Worm (Caenorhabditis elegans) whole organism, L4 larva: ENCODE data around the gene sec-16A.2.

Experiments
- F26F4.8 ChIP-seq: fragments of 200-800 bp; sonication (Bioruptor generic); conservative IDR thresholded peaks from 2 replicates; pipeline ENCODE4 v1.3.6; 2022; ENCODE audit warnings: missing genetic modification characterization, missing compliant biosample characterization
- F37D6.2 ChIP-seq: sonication (generic microtip); optimal IDR thresholded peaks from 2 replicates; lab custom pipeline; 2016; ENCODE audit warnings: mild to moderate bottlenecking, missing genetic modification characterization, missing compliant biosample characterization
- T20F7.1 ChIP-seq: fragments of 200-800 bp; sonication (Bioruptor generic); optimal IDR thresholded peaks from 2 replicates; lab custom pipeline; 2018; ENCODE audit warnings: mild to moderate bottlenecking, missing genetic modification characterization, missing compliant biosample characterization
- aha-1 ChIP-seq: fragments of 150-350 bp; peaks from one replicate; lab custom pipeline; 2014; ENCODE audit warnings: missing biosample characterization, missing genetic modification characterization
- aly-2 ChIP-seq: sonication (generic microtip); optimal IDR thresholded peaks from 2 replicates; lab custom pipeline; 2018; ENCODE audit warnings: missing biosample characterization, missing genetic modification characterization
- ceh-32 ChIP-seq: sonication (generic microtip); optimal IDR thresholded peaks from 2 replicates; lab custom pipeline; 2016; ENCODE audit warnings: mild to moderate bottlenecking, missing genetic modification characterization, missing compliant biosample characterization; ENCODE audit not compliant: poor library complexity
- ceh-44 ChIP-seq: fragments of 200-800 bp; sonication (Bioruptor generic); IDR thresholded peaks from 2 replicates; pipeline ENCODE4 v1.3.6; 2022; ENCODE audit warnings: missing genetic modification reagents, missing genetic modification characterization, missing compliant biosample characterization
- ceh-62 ChIP-seq: sonication (generic microtip); optimal IDR thresholded peaks from 2 replicates; lab custom pipeline; 2017; ENCODE audit warnings: missing biosample characterization, missing genetic modification characterization
- ces-1 ChIP-seq: fragments of 150-350 bp; sonication (generic microtip); optimal IDR thresholded peaks from 4 replicates; lab custom pipeline; 2014; ENCODE audit warnings: missing biosample characterization, missing genetic modification reagents, missing genetic modification characterization
- daf-16 ChIP-seq, 3 experiments: sonication (generic microtip); optimal IDR thresholded peaks; 2 replicates each; lab custom pipeline; 2016 to 2017; ENCODE audit warnings: missing genetic modification characterization in 3 of 3, missing genetic modification reagents in 3 of 3, mild to moderate bottlenecking in 2 of 3, missing compliant biosample characterization in 2 of 3, missing biosample characterization in 1 of 3, moderate library complexity in 1 of 3
- daf-8 ChIP-seq: fragments of 200-800 bp; sonication (Bioruptor generic); IDR thresholded peaks from 2 replicates; pipeline ENCODE4 v1.3.6; 2022; ENCODE audit warnings: missing genetic modification characterization, missing compliant biosample characterization
- dmd-8 ChIP-seq: fragments of 200-800 bp; sonication (Bioruptor generic); IDR thresholded peaks from 2 replicates; pipeline ENCODE4 v1.3.6; 2022; ENCODE audit warnings: missing genetic modification characterization, missing compliant biosample characterization
- dpl-1 ChIP-seq: fragments of 150-350 bp; optimal IDR thresholded peaks from 2 replicates; lab custom pipeline; 2014; ENCODE audit warnings: missing biosample characterization, missing genetic modification reagents, missing genetic modification characterization
- duxl-1 ChIP-seq: sonication (generic microtip); optimal IDR thresholded peaks from 2 replicates; lab custom pipeline; 2016; ENCODE audit warnings: mild to moderate bottlenecking, missing genetic modification characterization, moderate library complexity, missing compliant biosample characterization; ENCODE audit not compliant: poor library complexity
- dve-1 ChIP-seq: sonication (generic microtip); optimal IDR thresholded peaks from 2 replicates; lab custom pipeline; 2017; ENCODE audit warnings: antibody characterized with exemption, mild to moderate bottlenecking, missing genetic modification characterization, missing compliant biosample characterization; ENCODE audit not compliant: insufficient read depth
- fkh-10 ChIP-seq: fragments of 150-350 bp; optimal IDR thresholded peaks from 2 replicates; lab custom pipeline; 2014; ENCODE audit warnings: missing biosample characterization, missing genetic modification reagents, missing genetic modification characterization
- fos-1 ChIP-seq: fragments of 150-350 bp; optimal IDR thresholded peaks from 2 replicates; lab custom pipeline; 2014; ENCODE audit warnings: missing biosample characterization, missing genetic modification characterization
- hlh-11 ChIP-seq: fragments of 200-800 bp; sonication (Bioruptor generic); optimal IDR thresholded peaks from 2 replicates; lab custom pipeline; 2018; ENCODE audit warnings: mild to moderate bottlenecking, missing genetic modification characterization, missing compliant biosample characterization
- hlh-30 ChIP-seq: sonication (generic microtip); optimal IDR thresholded peaks from 2 replicates; lab custom pipeline; 2017; ENCODE audit warnings: antibody characterized with exemption, mild to moderate bottlenecking, missing genetic modification characterization, missing compliant biosample characterization; ENCODE audit not compliant: insufficient read depth
- hmg-1.1 ChIP-seq: fragments of 200-800 bp; sonication (Bioruptor generic); IDR thresholded peaks from 2 replicates; pipeline ENCODE4 v1.3.6; 2022; ENCODE audit warnings: missing genetic modification reagents, missing genetic modification characterization, missing compliant biosample characterization
- lim-7 ChIP-seq: fragments of 200-800 bp; sonication (Bioruptor generic); IDR thresholded peaks from 2 replicates; pipeline ENCODE4 v1.3.6; 2022; ENCODE audit warnings: missing genetic modification characterization, missing compliant biosample characterization
- lin-1 ChIP-seq: fragments of 200-800 bp; sonication (Bioruptor generic); IDR thresholded peaks from 2 replicates; pipeline ENCODE4 v1.3.6; 2022; ENCODE audit warnings: missing genetic modification reagents, missing genetic modification characterization, missing compliant biosample characterization
- lin-13 ChIP-seq: fragments of 150-350 bp; optimal IDR thresholded peaks from 2 replicates; lab custom pipeline; 2014; ENCODE audit warnings: missing biosample characterization, missing genetic modification reagents, missing genetic modification characterization
- lin-29 ChIP-seq: fragments of 200-800 bp; sonication (Bioruptor generic); IDR thresholded peaks from 2 replicates; pipeline ENCODE4 v1.3.6; 2022; ENCODE audit warnings: missing genetic modification reagents, missing genetic modification characterization, missing compliant biosample characterization
- lin-38 ChIP-seq: fragments of 200-800 bp; sonication (Bioruptor generic); IDR thresholded peaks from 2 replicates; pipeline ENCODE4 v1.3.6; 2022; ENCODE audit warnings: missing genetic modification reagents, missing genetic modification characterization, missing compliant biosample characterization
- lin-39 ChIP-seq: fragments of 150-350 bp; optimal IDR thresholded peaks from 2 replicates; lab custom pipeline; 2014; ENCODE audit warnings: missing biosample characterization, missing genetic modification reagents, missing genetic modification characterization
- lsy-2 ChIP-seq, 2 experiments: fragments of 150-350 bp in 1 of 2; sonication (generic microtip) in 1 of 2; optimal IDR thresholded peaks; 2 replicates each; lab custom pipeline; 2014 to 2017; ENCODE audit warnings: missing biosample characterization in 2 of 2, missing genetic modification characterization in 2 of 2
- madf-5 ChIP-seq, 2 experiments: fragments of 200-800 bp; sonication (Bioruptor generic); IDR thresholded peaks; 2 replicates each; pipeline ENCODE4 v1.3.6; 2022; ENCODE audit warnings: missing compliant biosample characterization in 2 of 2, missing genetic modification characterization in 2 of 2
- madf-9 ChIP-seq: fragments of 200-800 bp; sonication (Bioruptor generic); conservative IDR thresholded peaks from 2 replicates; pipeline ENCODE4 v1.3.6; 2022; ENCODE audit warnings: missing genetic modification reagents, missing genetic modification characterization, missing compliant biosample characterization
- mes-2 ChIP-seq: sonication (generic microtip); optimal IDR thresholded peaks from 2 replicates; lab custom pipeline; 2016; ENCODE audit warnings: missing genotype, mild to moderate bottlenecking, missing genetic modification characterization, missing compliant biosample characterization; ENCODE audit not compliant: poor library complexity, severe bottlenecking
- mxl-3 ChIP-seq: fragments of 200-800 bp; sonication (Bioruptor generic); optimal IDR thresholded peaks from 2 replicates; lab custom pipeline; 2018; ENCODE audit warnings: mild to moderate bottlenecking, missing genetic modification characterization, missing compliant biosample characterization
- nhr-102 ChIP-seq: sonication (generic microtip); optimal IDR thresholded peaks from 2 replicates; lab custom pipeline; 2016; ENCODE audit warnings: mild to moderate bottlenecking, missing genetic modification characterization, moderate library complexity, missing compliant biosample characterization
- nhr-111 ChIP-seq: fragments of 200-800 bp; sonication (Bioruptor generic); optimal IDR thresholded peaks from 2 replicates; lab custom pipeline; 2018; ENCODE audit warnings: mild to moderate bottlenecking, missing genetic modification characterization, missing compliant biosample characterization
- nhr-28 ChIP-seq: fragments of 150-350 bp; optimal IDR thresholded peaks from 2 replicates; lab custom pipeline; 2014; ENCODE audit warnings: missing biosample characterization, missing genetic modification characterization
- nhr-41 ChIP-seq: fragments of 200-800 bp; sonication (Bioruptor generic); IDR thresholded peaks from 2 replicates; pipeline ENCODE4 v1.3.6; 2022; ENCODE audit warnings: missing genetic modification reagents, missing genetic modification characterization, missing compliant biosample characterization
- nhr-42 ChIP-seq: fragments of 200-800 bp; sonication (Bioruptor generic); IDR thresholded peaks from 2 replicates; pipeline ENCODE4 v1.3.6; 2022; ENCODE audit warnings: missing genetic modification characterization, missing compliant biosample characterization
- nhr-48 ChIP-seq: sonication (generic microtip); optimal IDR thresholded peaks from 2 replicates; lab custom pipeline; 2016; ENCODE audit warnings: mild to moderate bottlenecking, missing genetic modification characterization, missing compliant biosample characterization
- nhr-6 ChIP-seq: fragments of 150-350 bp; optimal IDR thresholded peaks from 2 replicates; lab custom pipeline; 2014; ENCODE audit warnings: missing biosample characterization, missing genetic modification characterization
- nhr-76 ChIP-seq: fragments of 150-350 bp; optimal IDR thresholded peaks from 2 replicates; lab custom pipeline; 2014; ENCODE audit warnings: missing biosample characterization, missing genetic modification characterization
- pha-4 ChIP-seq, 2 experiments: fragments of 150-350 bp in 1 of 2; fragments of 200-800 bp in 1 of 2; sonication (Bioruptor generic) in 1 of 2; IDR thresholded peaks in 1 of 2; optimal IDR thresholded peaks in 1 of 2; 2 replicates each; pipeline versions ENCODE4 v1.3.6 to Lab custom; 2014 to 2022; ENCODE audit warnings: missing genetic modification characterization in 2 of 2, missing genetic modification reagents in 2 of 2, missing biosample characterization in 1 of 2, missing compliant biosample characterization in 1 of 2
- sdz-12 ChIP-seq: fragments of 200-800 bp; sonication (Bioruptor generic); optimal IDR thresholded peaks from 2 replicates; lab custom pipeline; 2018; ENCODE audit warnings: mild to moderate bottlenecking, missing genetic modification characterization, missing compliant biosample characterization
- skn-1 ChIP-seq: fragments of 150-350 bp; optimal IDR thresholded peaks from 2 replicates; lab custom pipeline; 2014; ENCODE audit warnings: missing biosample characterization, missing genetic modification characterization
- snpc-4 ChIP-seq: fragments of 150-350 bp; optimal IDR thresholded peaks from 2 replicates; lab custom pipeline; 2014; ENCODE audit warnings: missing biosample characterization, missing genetic modification characterization
- spr-3 ChIP-seq: fragments of 200-800 bp; sonication (Bioruptor generic); optimal IDR thresholded peaks from 2 replicates; lab custom pipeline; 2018; ENCODE audit warnings: mild to moderate bottlenecking, missing genetic modification characterization, missing compliant biosample characterization
- unc-62 ChIP-seq, 3 experiments: fragments of 150-350 bp in 1 of 3; sonication (generic microtip); optimal IDR thresholded peaks in 2 of 3; peaks in 1 of 3; 1 replicate in 1 of 3; 2 replicates in 2 of 3; lab custom pipeline; 2014 to 2017; ENCODE audit warnings: missing biosample characterization in 3 of 3, missing genetic modification characterization in 3 of 3, missing genetic modification reagents in 3 of 3, missing genotype in 1 of 3
- zag-1 ChIP-seq: fragments of 150-350 bp; optimal IDR thresholded peaks from 2 replicates; lab custom pipeline; 2014; ENCODE audit warnings: missing biosample characterization, missing genetic modification characterization
- zfp-3 ChIP-seq: fragments of 200-800 bp; sonication (Bioruptor generic); conservative IDR thresholded peaks from 2 replicates; pipeline ENCODE4 v1.3.6; 2022; ENCODE audit warnings: missing genetic modification reagents, missing genetic modification characterization, missing compliant biosample characterization
- ztf-7 ChIP-seq: fragments of 150-350 bp; optimal IDR thresholded peaks from 2 replicates; lab custom pipeline; 2014; ENCODE audit warnings: missing biosample characterization, missing genetic modification characterization

The sec-16A.2 gene

ce11 chrX:8247088-8247487 is 40.0 kb upstream of the sec-16A.2 start:
- TF ChIP-seq lin-38 (GFP tag; lab: Robert Waterston, UW) (no peak), nhr-28 (tag; lab: Kevin White, UChicago) (peak; percentile 53), unc-62 (GFP tag; optimal IDR thresholded peaks at IDR 0.05 in 1 of 2; lab: Kevin White, UChicago) (peak in 1 of 2 experiments; percentile 70), unc-62 (tag; optimal IDR thresholded peaks at IDR 0.05; lab: Kevin White, UChicago) (no peak), nhr-102 (tag; lab: Kevin White, UChicago) (no peak), aha-1 (tag; lab: Kevin White, UChicago) (peak; percentile 67), ces-1 (no peak), hmg-1.1 (GFP tag; lab: Robert Waterston, UW) (no peak)

- no peak for TF ChIP-seq daf-16 (GFP tag; optimal IDR thresholded peaks at IDR 0.05; lab: Kevin White, UChicago)
- TF ChIP-seq daf-16 (tag; optimal IDR thresholded peaks at IDR 0.05; lab: Kevin White, UChicago): no peak
- TF ChIP-seq spr-3 (GFP tag; lab: Kevin White, UChicago): no peak
- TF ChIP-seq zag-1 (tag; lab: Kevin White, UChicago): no peak
- peak; percentile 33 for TF ChIP-seq hlh-11 (tag; lab: Kevin White, UChicago)
- TF ChIP-seq nhr-41 (GFP tag; lab: Robert Waterston, UW): no peak
- TF ChIP-seq pha-4 (GFP tag; IDR thresholded peaks at IDR 0.05; lab: Robert Waterston, UW): no peak
- TF ChIP-seq pha-4 (tag; optimal IDR thresholded peaks at IDR 0.05; lab: Kevin White, UChicago): no peak
- no peak for TF ChIP-seq skn-1
- no peak for TF ChIP-seq ceh-44 (GFP tag; lab: Robert Waterston, UW)
- TF ChIP-seq lin-39 (tag; lab: Kevin White, UChicago): no peak
- TF ChIP-seq nhr-42: no peak
- no peak for TF ChIP-seq zfp-3 (GFP tag; lab: Robert Waterston, UW)
- peak; percentile 9 for TF ChIP-seq mes-2 (tag; lab: Kevin White, UChicago)
- no peak for TF ChIP-seq hlh-30
- TF ChIP-seq lsy-2 (tag; optimal IDR thresholded peaks at IDR 0.05; lab: Kevin White, UChicago): peak in 1 of 2 experiments; percentile 20
- TF ChIP-seq nhr-111 (GFP tag; lab: Kevin White, UChicago): no peak
- no peak for TF ChIP-seq aha-1 (tag; lab: Kevin White, UChicago)
- peak; percentile 6 for TF ChIP-seq fkh-10 (GFP tag; lab: Kevin White, UChicago)
- TF ChIP-seq dmd-8: no peak
- TF ChIP-seq lin-29 (GFP tag; lab: Robert Waterston, UW): no peak
- no peak for TF ChIP-seq dpl-1 (GFP tag; lab: Kevin White, UChicago)
- TF ChIP-seq aly-2 (tag; lab: Kevin White, UChicago): no peak
- no peak for TF ChIP-seq snpc-4
- TF ChIP-seq nhr-28 (tag; lab: Kevin White, UChicago): peak; percentile 7
- no peak for TF ChIP-seq ztf-7
- no peak for TF ChIP-seq madf-5 (GFP tag; IDR thresholded peaks at IDR 0.05; lab: Robert Waterston, UW)
- no peak for TF ChIP-seq fos-1 (tag; lab: Kevin White, UChicago)
- TF ChIP-seq lin-1 (GFP tag; lab: Robert Waterston, UW): no peak
- no peak for TF ChIP-seq duxl-1
- no peak for TF ChIP-seq sdz-12 (GFP tag; lab: Kevin White, UChicago)
- TF ChIP-seq nhr-48: no peak
- TF ChIP-seq madf-9 (GFP tag; lab: Robert Waterston, UW): no peak
- TF ChIP-seq nhr-6: no peak
- no peak for TF ChIP-seq lin-38 (GFP tag; lab: Robert Waterston, UW)
- no peak for TF ChIP-seq dve-1
- no peak for TF ChIP-seq lin-13 (GFP tag; lab: Kevin White, UChicago)
- no peak for TF ChIP-seq ceh-62 (tag; lab: Kevin White, UChicago)
- no peak for TF ChIP-seq F26F4.8 (GFP tag; lab: Robert Waterston, UW)
- TF ChIP-seq ceh-32 (tag; lab: Kevin White, UChicago): no peak
- TF ChIP-seq mxl-3: peak; percentile 34
- no peak for TF ChIP-seq F37D6.2 (tag; lab: Kevin White, UChicago)
- TF ChIP-seq nhr-76 (tag; lab: Kevin White, UChicago): no peak
- TF ChIP-seq T20F7.1 (GFP tag; lab: Kevin White, UChicago): no peak
- no peak for TF ChIP-seq daf-8 (GFP tag; lab: Robert Waterston, UW)
- no peak for TF ChIP-seq lim-7 (GFP tag; lab: Robert Waterston, UW)
These were observed 34.8 kb upstream of the sec-16A.2 start, which contains the start of gene M60.6 for ce11 chrX:8252293-8252692. TSS of gene M60.6 (minus strand) at chrX:8252458.
